Fruit fly (Drosophila melanogaster) whole organism, prepupa: ENCODE measurements around the gene ara.
A peak's percentile ranks its signal among the peaks of the same experiment; 100 is the strongest.

Experiments used
- CG10631 ChIP-seq: fragments of 200-800 bp; sonication (Bioruptor generic); optimal IDR thresholded peaks from 2 replicates; lab custom pipeline; 2016; ENCODE audit warnings: missing biosample characterization, missing genetic modification characterization
- CG10669 ChIP-seq: fragments of 200-800 bp; sonication (Bioruptor generic); optimal IDR thresholded peaks from 3 replicates; lab custom pipeline; 2018; ENCODE audit warnings: missing biosample characterization, mild to moderate bottlenecking, missing genetic modification characterization, moderate library complexity
- CG15336 ChIP-seq: fragments of 200-800 bp; sonication (Bioruptor generic); IDR thresholded peaks from 2 replicates; pipeline ENCODE4 v1.3.6; 2022; ENCODE audit warnings: missing biosample characterization, missing genetic modification characterization
- CG1621 ChIP-seq: fragments of 200-800 bp; sonication (Bioruptor generic); optimal IDR thresholded peaks from 3 replicates; lab custom pipeline; 2018; ENCODE audit warnings: missing biosample characterization, mild to moderate bottlenecking, missing genetic modification characterization
- CG3032 ChIP-seq: fragments of 200-800 bp; optimal IDR thresholded peaks from 2 replicates; lab custom pipeline; 2019; ENCODE audit warnings: missing biosample characterization, mild to moderate bottlenecking, missing genetic modification characterization, moderate library complexity
- CG32006 ChIP-seq: fragments of 200-800 bp; sonication (Bioruptor generic); optimal IDR thresholded peaks from 3 replicates; lab custom pipeline; 2017; ENCODE audit warnings: missing biosample characterization, mild to moderate bottlenecking, missing genetic modification characterization
- CG3919 ChIP-seq: fragments of 200-800 bp; sonication (Bioruptor generic); optimal IDR thresholded peaks from 3 replicates; lab custom pipeline; 2016; ENCODE audit warnings: missing biosample characterization, missing genetic modification characterization
- CG6163 ChIP-seq: fragments of 200-800 bp; sonication (Bioruptor generic); IDR thresholded peaks from 3 replicates; pipeline ENCODE4 v1.3.6; 2022; ENCODE audit warnings: missing biosample characterization, missing genetic modification characterization
- CG6276 ChIP-seq: fragments of 200-800 bp; sonication (Bioruptor generic); optimal IDR thresholded peaks from 2 replicates; lab custom pipeline; 2017; ENCODE audit warnings: missing biosample characterization, mild to moderate bottlenecking, missing genetic modification characterization
- CG6808 ChIP-seq: fragments of 200-800 bp; sonication (Bioruptor generic); optimal IDR thresholded peaks from 3 replicates; lab custom pipeline; 2017; ENCODE audit warnings: missing biosample characterization, missing genetic modification characterization, mild to moderate bottlenecking, moderate library complexity, missing genetic modification reagents
- CG7368 ChIP-seq: fragments of 200-800 bp; sonication (Bioruptor generic); optimal IDR thresholded peaks from 3 replicates; lab custom pipeline; 2016; ENCODE audit warnings: missing biosample characterization, missing genetic modification characterization
- CG8119 ChIP-seq: fragments of 200-800 bp; sonication (Bioruptor generic); IDR thresholded peaks from 3 replicates; pipeline ENCODE4 v1.3.6; 2022; ENCODE audit warnings: missing biosample characterization, missing genetic modification characterization
- CG8632 ChIP-seq: fragments of 200-800 bp; sonication (Bioruptor generic); optimal IDR thresholded peaks from 3 replicates; lab custom pipeline; 2016; ENCODE audit warnings: missing biosample characterization, missing genetic modification characterization
- CG9139 ChIP-seq: fragments of 200-800 bp; sonication (Bioruptor generic); optimal IDR thresholded peaks from 3 replicates; lab custom pipeline; 2017; ENCODE audit warnings: missing biosample characterization, mild to moderate bottlenecking, missing genetic modification characterization
- Eip75B ChIP-seq: fragments of 200-800 bp; sonication (Bioruptor generic); optimal IDR thresholded peaks from 3 replicates; lab custom pipeline; 2016; ENCODE audit warnings: missing biosample characterization, missing genetic modification characterization
- Eip78C ChIP-seq: fragments of 200-800 bp; sonication (Bioruptor generic); peaks from one replicate; lab custom pipeline; 2016; ENCODE audit warnings: missing biosample characterization, missing genetic modification characterization
- Ets21C ChIP-seq: fragments of 200-800 bp; sonication (Bioruptor generic); optimal IDR thresholded peaks from 3 replicates; lab custom pipeline; 2016; ENCODE audit warnings: missing biosample characterization, missing genetic modification characterization
- Gug ChIP-seq: fragments of 200-800 bp; sonication (Bioruptor generic); IDR thresholded peaks from 2 replicates; pipeline ENCODE4 v1.3.6; 2022; ENCODE audit warnings: missing biosample characterization, missing genetic modification characterization
- Hr38 ChIP-seq: sonication (Bioruptor generic); optimal IDR thresholded peaks from 2 replicates; lab custom pipeline; 2016; ENCODE audit warnings: missing biosample characterization, missing genetic modification characterization
- Hr39 ChIP-seq: fragments of 200-800 bp; sonication (Bioruptor generic); optimal IDR thresholded peaks from 2 replicates; lab custom pipeline; 2016; ENCODE audit warnings: missing biosample characterization, missing genetic modification characterization
- Hr4 ChIP-seq: fragments of 200-800 bp; sonication (Bioruptor generic); optimal IDR thresholded peaks from 3 replicates; lab custom pipeline; 2016; ENCODE audit warnings: missing biosample characterization, missing genetic modification characterization
- Lpt ChIP-seq: fragments of 200-800 bp; sonication (Bioruptor generic); optimal IDR thresholded peaks from 3 replicates; lab custom pipeline; 2016; ENCODE audit warnings: missing biosample characterization, missing genetic modification characterization
- Met ChIP-seq: fragments of 200-800 bp; sonication (Bioruptor generic); optimal IDR thresholded peaks from 3 replicates; lab custom pipeline; 2016; ENCODE audit warnings: missing biosample characterization, missing genetic modification characterization
- OdsH ChIP-seq: fragments of 200-800 bp; sonication (Bioruptor generic); optimal IDR thresholded peaks from 3 replicates; lab custom pipeline; 2016; ENCODE audit warnings: missing biosample characterization, missing genetic modification characterization
- Sox102F ChIP-seq: fragments of 200-800 bp; sonication (Bioruptor generic); optimal IDR thresholded peaks from 2 replicates; lab custom pipeline; 2016; ENCODE audit warnings: missing biosample characterization, mild to moderate bottlenecking, missing genetic modification characterization
- Sox15 ChIP-seq: fragments of 200-800 bp; sonication (Bioruptor generic); optimal IDR thresholded peaks from 3 replicates; lab custom pipeline; 2016; ENCODE audit warnings: missing biosample characterization, missing genetic modification characterization
- dsx ChIP-seq: fragments of 200-800 bp; optimal IDR thresholded peaks from 3 replicates; lab custom pipeline; 2019; ENCODE audit warnings: missing biosample characterization, mild to moderate bottlenecking, missing genetic modification characterization, moderate library complexity; ENCODE audit not compliant: poor library complexity, severe bottlenecking
- eg ChIP-seq: fragments of 200-800 bp; sonication (Bioruptor generic); IDR thresholded peaks from 3 replicates; pipeline ENCODE4 v1.3.6; 2022; ENCODE audit warnings: missing biosample characterization, missing genetic modification characterization
- esn ChIP-seq: fragments of 200-800 bp; sonication (Bioruptor generic); optimal IDR thresholded peaks from 2 replicates; lab custom pipeline; 2016; ENCODE audit warnings: missing biosample characterization, mild to moderate bottlenecking, missing genetic modification characterization, moderate library complexity
- fd59A ChIP-seq: fragments of 200-800 bp; sonication (Bioruptor generic); optimal IDR thresholded peaks from 2 replicates; lab custom pipeline; 2017; ENCODE audit warnings: missing biosample characterization, mild to moderate bottlenecking, missing genetic modification characterization, missing genetic modification reagents
- fd85E ChIP-seq: fragments of 200-800 bp; sonication (Bioruptor generic); optimal IDR thresholded peaks from 3 replicates; lab custom pipeline; 2016; ENCODE audit warnings: missing biosample characterization, missing genetic modification characterization
- fkh ChIP-seq: fragments of 200-800 bp; sonication (Bioruptor generic); optimal IDR thresholded peaks from 3 replicates; lab custom pipeline; 2017; ENCODE audit warnings: missing biosample characterization, mild to moderate bottlenecking, missing genetic modification characterization, moderate library complexity
- spab ChIP-seq: fragments of 200-800 bp; sonication (Bioruptor generic); optimal IDR thresholded peaks from 2 replicates; lab custom pipeline; 2017; ENCODE audit warnings: missing biosample characterization, mild to moderate bottlenecking, missing genetic modification characterization, missing genetic modification reagents
- ss ChIP-seq, 2 experiments: fragments of 200-800 bp; sonication (Bioruptor generic); optimal IDR thresholded peaks; 2 replicates in 1 of 2; 3 replicates in 1 of 2; lab custom pipeline; 2017 to 2018; ENCODE audit warnings: mild to moderate bottlenecking in 2 of 2, missing biosample characterization in 2 of 2, missing genetic modification characterization in 2 of 2, moderate library complexity in 1 of 2
- svp ChIP-seq: fragments of 200-800 bp; sonication (Bioruptor generic); peaks from one replicate; lab custom pipeline; 2016; ENCODE audit warnings: missing biosample characterization, missing genetic modification characterization

Gene ara

DNA sequence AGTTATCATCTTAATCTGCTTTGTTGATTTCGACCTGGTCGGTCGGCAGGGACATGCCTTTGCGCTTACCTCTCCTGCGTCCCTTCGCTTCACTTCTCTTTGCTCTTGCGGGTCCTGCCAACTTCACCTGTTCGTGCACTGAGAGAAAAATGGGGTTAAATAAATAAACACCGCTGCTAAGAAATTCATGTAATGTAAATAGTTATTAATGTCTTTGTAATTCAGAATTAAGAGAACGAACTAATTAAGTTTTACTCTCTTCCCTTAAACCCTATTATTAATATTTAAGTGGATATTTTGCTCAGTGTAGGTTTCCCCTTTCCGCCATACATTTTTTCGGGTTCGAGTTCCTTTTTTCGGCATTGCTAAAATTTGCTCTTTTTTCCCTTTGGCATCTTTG lies 35.9 kb downstream of the ara start (continued):
- TF ChIP-seq CG32006 (GFP tag; lab: Kevin White, UChicago) (no peak), CG1621 (tag; lab: Kevin White, UChicago) (no peak), Met (GFP tag; lab: Kevin White, UChicago) (peak; percentile 69), fd85E (GFP tag; lab: Kevin White, UChicago) (no peak), CG8119 (GFP tag; lab: Robert Waterston, UW) (no peak), Gug (no peak), CG9139 (GFP tag; lab: Kevin White, UChicago) (no peak), CG8632 (GFP tag; lab: Kevin White, UChicago) (no peak), eg (GFP tag; lab: Robert Waterston, UW) (no peak), CG3032 (tag; lab: Kevin White, UChicago) (peak; percentile 16), CG6276 (no peak), Ets21C (peak; percentile 49), Hr4 (GFP tag; lab: Kevin White, UChicago) (no peak), Hr38 (GFP tag; lab: Kevin White, UChicago) (no peak), ss (GFP tag; optimal IDR thresholded peaks at IDR 0.05; lab: Kevin White, UChicago) (no peak), Sox102F (GFP tag; lab: Kevin White, UChicago) (peak; percentile 58), CG10669 (GFP tag; lab: Kevin White, UChicago) (no peak), fkh (GFP tag; lab: Kevin White, UChicago) (no peak), CG6808 (no peak), Hr39 (GFP tag; lab: Kevin White, UChicago) (peak; percentile 62)
- TF ChIP-seq, all 60 proteins: peak for 26

DNA sequence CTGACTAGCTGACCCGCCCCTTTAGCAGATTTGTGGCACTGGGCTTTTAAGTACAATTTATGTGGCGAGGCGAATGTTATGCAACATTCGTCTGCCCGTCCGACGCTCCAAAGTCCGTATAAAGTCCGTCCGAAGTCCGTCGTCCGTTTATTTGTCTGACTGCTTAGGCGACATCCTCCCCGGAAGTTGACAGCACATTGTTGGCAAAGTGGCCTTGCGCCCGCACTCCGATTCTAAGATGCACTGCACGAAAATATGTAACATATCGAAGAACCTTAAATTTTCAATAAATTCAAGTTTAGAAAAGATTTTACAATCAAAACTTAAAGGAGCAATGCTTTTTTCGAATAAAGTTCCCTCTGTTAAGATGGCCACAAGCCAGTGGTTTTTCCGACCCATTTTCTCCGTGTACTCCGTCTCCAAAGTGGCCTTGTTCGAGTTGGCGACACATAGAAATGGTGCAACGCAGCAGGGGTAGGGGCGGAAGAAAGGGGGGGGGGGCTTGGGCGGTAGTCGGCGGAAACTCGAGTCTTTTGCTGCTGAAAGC lies 38.4 kb downstream of the ara start:
- TF ChIP-seq CG7368 (GFP tag; lab: Kevin White, UChicago) (no peak), CG15336 (GFP tag; lab: Robert Waterston, UW) (no peak), ss (GFP tag; optimal IDR thresholded peaks at IDR 0.05; lab: Kevin White, UChicago) (no peak), OdsH (GFP tag; lab: Kevin White, UChicago) (no peak), CG32006 (GFP tag; lab: Kevin White, UChicago) (no peak), Ets21C (no peak), CG6163 (GFP tag; lab: Robert Waterston, UW) (0 out of 3 replicates have a peak, but pooled peaks have one; percentile 39), Eip75B (GFP tag; lab: Kevin White, UChicago) (no peak), CG6276 (no peak), Eip78C (GFP tag; lab: Kevin White, UChicago) (peak; percentile 42), CG10631 (no peak)

DNA sequence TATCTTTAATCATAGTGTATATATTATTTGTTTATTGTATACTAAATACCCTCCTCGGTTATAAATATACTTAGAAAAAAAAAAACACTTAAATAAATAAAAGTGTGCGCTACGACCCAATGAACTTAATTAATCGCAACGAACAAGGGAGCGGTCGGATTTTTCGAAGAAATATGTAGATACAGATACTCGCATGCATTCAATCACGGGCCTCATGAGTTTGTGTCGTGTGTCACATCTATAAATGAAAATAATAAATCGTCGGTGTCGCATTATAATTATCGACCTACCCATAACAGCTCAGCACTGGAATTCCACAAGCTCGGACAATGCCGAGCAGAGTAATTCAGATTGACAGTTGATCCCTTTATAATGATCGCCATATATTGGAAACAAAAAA lies 41.4 kb downstream of the ara start:
- TF ChIP-seq fd59A (GFP tag; lab: Kevin White, UChicago) (no peak), svp (GFP tag; lab: Kevin White, UChicago) (peak; percentile 60)
- TF ChIP-seq, all 60 proteins: peak for 1

DNA sequence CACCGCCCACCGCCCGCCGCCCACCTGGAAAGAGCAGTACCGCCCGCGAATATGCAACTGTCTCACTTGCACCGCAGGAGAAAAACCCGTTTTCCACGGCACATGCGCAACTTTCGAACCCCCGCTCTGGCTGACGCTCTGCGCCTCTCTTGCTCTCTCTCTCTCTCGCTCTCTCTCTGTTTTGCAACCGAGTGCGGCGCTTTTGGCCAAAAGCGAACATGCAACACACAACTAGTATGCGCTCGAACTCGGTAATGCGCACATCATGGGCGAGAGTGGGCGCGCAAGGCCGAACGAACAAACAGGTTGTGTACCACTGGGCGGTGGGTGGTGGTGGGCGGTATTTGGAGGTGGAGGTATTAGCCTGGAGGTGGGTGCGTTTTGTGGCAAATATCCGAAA lies 47.2 kb downstream of the ara start:
- peak; percentile 12 for TF ChIP-seq esn (GFP tag; lab: Kevin White, UChicago)
- peak; percentile 33 for TF ChIP-seq dsx
- no peak for TF ChIP-seq fd85E (GFP tag; lab: Kevin White, UChicago)
- TF ChIP-seq CG3919 (GFP tag; lab: Kevin White, UChicago), result peak; percentile 7
- TF ChIP-seq Met (GFP tag; lab: Kevin White, UChicago), result no peak
- TF ChIP-seq CG1621 (tag; lab: Kevin White, UChicago), result peak; percentile 46
- TF ChIP-seq Lpt, result no peak
- no peak for TF ChIP-seq OdsH (GFP tag; lab: Kevin White, UChicago)
- TF ChIP-seq ss (GFP tag; optimal IDR thresholded peaks at IDR 0.05; lab: Kevin White, UChicago), result peak; percentile 34 to 61
- TF ChIP-seq Sox15, result no peak
- TF ChIP-seq CG6163 (GFP tag; lab: Robert Waterston, UW), result peak; percentile 50; the same call in 1 of the 3 replicates
- TF ChIP-seq eg (GFP tag; lab: Robert Waterston, UW), result peak; percentile 43; the same call in 1 of the 3 replicates
- peak; percentile 72 for TF ChIP-seq svp (GFP tag; lab: Kevin White, UChicago)
- TF ChIP-seq spab, result peak; percentile 1
- TF ChIP-seq, all 60 proteins: peak for 9
